Fruit fly (Drosophila melanogaster) whole organism, embryonic: ENCODE results near the gene Zwilch.
A peak's percentile ranks its signal among the peaks of the same experiment; 100 is the strongest.

Experiments
- Bgb ChIP-seq: fragments of 200-800 bp; sonication (Bioruptor generic); IDR thresholded peaks from 2 replicates; pipeline ENCODE4 v1.3.6; 2022; ENCODE audit warnings: missing biosample characterization, missing genetic modification characterization; ENCODE audit not compliant: partially characterized antibody
- CG14965 ChIP-seq: fragments of 200-800 bp; sonication (Bioruptor generic); optimal IDR thresholded peaks from 2 replicates; lab custom pipeline; 2016; ENCODE audit warnings: missing biosample characterization, missing genetic modification characterization, borderline replicate concordance
- CG2120 ChIP-seq: fragments of 200-800 bp; sonication (Bioruptor generic); optimal IDR thresholded peaks from 3 replicates; lab custom pipeline; 2016; ENCODE audit warnings: missing biosample characterization, missing genetic modification characterization
- CG42726 ChIP-seq: fragments of 200-800 bp; sonication (Bioruptor generic); IDR thresholded peaks from 2 replicates; pipeline ENCODE4 v1.3.6; 2022; ENCODE audit warnings: missing biosample characterization, missing genetic modification characterization; ENCODE audit not compliant: partially characterized antibody
- CG6654 ChIP-seq: fragments of 200-800 bp; sonication (Bioruptor generic); optimal IDR thresholded peaks from 2 replicates; lab custom pipeline; 2017; ENCODE audit warnings: missing biosample characterization, mild to moderate bottlenecking, missing genetic modification characterization
- CG7372 ChIP-seq: fragments of 200-800 bp; sonication (Bioruptor generic); IDR thresholded peaks from 2 replicates; pipeline ENCODE4 v1.3.6; 2022; ENCODE audit warnings: missing biosample characterization, missing genetic modification characterization
- CG7556 ChIP-seq: fragments of 200-800 bp; sonication (Bioruptor generic); optimal IDR thresholded peaks from 2 replicates; lab custom pipeline; 2017; ENCODE audit warnings: missing biosample characterization, mild to moderate bottlenecking, missing genetic modification characterization
- CG7745 ChIP-seq: fragments of 200-800 bp; sonication (Bioruptor generic); optimal IDR thresholded peaks from 2 replicates; lab custom pipeline; 2018; ENCODE audit warnings: missing biosample characterization, mild to moderate bottlenecking, missing genetic modification characterization, moderate library complexity
- CG8359 ChIP-seq: fragments of 200-800 bp; sonication (Bioruptor generic); optimal IDR thresholded peaks from 2 replicates; lab custom pipeline; 2017; ENCODE audit warnings: missing biosample characterization, mild to moderate bottlenecking, missing genetic modification characterization, borderline replicate concordance
- CG9215 ChIP-seq: fragments of 200-800 bp; sonication (Bioruptor generic); IDR thresholded peaks from 2 replicates; pipeline ENCODE4 v1.3.6; 2022; ENCODE audit warnings: missing biosample characterization, missing genetic modification characterization
- HmgZ ChIP-seq: fragments of 200-800 bp; sonication (Bioruptor generic); optimal IDR thresholded peaks from 2 replicates; lab custom pipeline; 2018; ENCODE audit warnings: missing biosample characterization, mild to moderate bottlenecking, missing genetic modification characterization
- Hr51 ChIP-seq, 2 experiments: fragments of 200-800 bp; sonication (Bioruptor generic); optimal IDR thresholded peaks; 2 replicates in 1 of 2; 3 replicates in 1 of 2; lab custom pipeline; 2016 to 2018; ENCODE audit warnings: missing biosample characterization in 2 of 2, missing genetic modification characterization in 2 of 2, mild to moderate bottlenecking in 1 of 2, moderate library complexity in 1 of 2
- Nf-YA ChIP-seq: fragments of 200-800 bp; sonication (Bioruptor generic); IDR thresholded peaks from 2 replicates; pipeline ENCODE4 v1.3.6; 2022; ENCODE audit warnings: missing biosample characterization, missing genetic modification characterization
- Pdp1 ChIP-seq, 2 experiments: fragments of 200-800 bp; sonication (Bioruptor generic); optimal IDR thresholded peaks; 3 replicates each; lab custom pipeline; 2016; ENCODE audit warnings: missing biosample characterization in 2 of 2, missing genetic modification characterization in 2 of 2, mild to moderate bottlenecking in 1 of 2, moderate library complexity in 1 of 2
- Six4 ChIP-seq: fragments of 200-800 bp; sonication (Bioruptor generic); optimal IDR thresholded peaks from 2 replicates; lab custom pipeline; 2016; ENCODE audit warnings: missing biosample characterization, missing genetic modification characterization
- TFAM ChIP-seq: fragments of 200-800 bp; sonication (Bioruptor generic); optimal IDR thresholded peaks from 2 replicates; lab custom pipeline; 2017; ENCODE audit warnings: missing biosample characterization, missing genetic modification characterization, inconsistent platforms
- Xrp1 ChIP-seq: fragments of 200-800 bp; sonication (Bioruptor generic); IDR thresholded peaks from 2 replicates; pipeline ENCODE4 v1.3.6; 2022; ENCODE audit warnings: missing biosample characterization, missing genetic modification characterization
- al ChIP-seq: fragments of 200-800 bp; sonication (Bioruptor generic); IDR thresholded peaks from 2 replicates; pipeline ENCODE4 v1.3.6; 2022; ENCODE audit warnings: missing biosample characterization, missing genetic modification characterization
- ash1 ChIP-seq: fragments of 200-800 bp; sonication (Bioruptor generic); optimal IDR thresholded peaks from 2 replicates; lab custom pipeline; 2018; ENCODE audit warnings: missing biosample characterization, mild to moderate bottlenecking, missing genetic modification characterization
- cad ChIP-seq: fragments of >200 bp; optimal IDR thresholded peaks from 2 replicates; lab custom pipeline; 2017; ENCODE audit warnings: missing biosample characterization, missing genetic modification characterization
- caup ChIP-seq: fragments of 200-800 bp; sonication (Bioruptor generic); optimal IDR thresholded peaks from 3 replicates; lab custom pipeline; 2017; ENCODE audit warnings: missing biosample characterization, mild to moderate bottlenecking, missing genetic modification characterization, moderate library complexity; ENCODE audit not compliant: severe bottlenecking
- chinmo ChIP-seq: fragments of 200-800 bp; sonication (Bioruptor generic); IDR thresholded peaks from 4 replicates; pipeline ENCODE4 v1.3.6; 2022; ENCODE audit warnings: missing biosample characterization, missing genetic modification characterization; ENCODE audit not compliant: partially characterized antibody
- crp ChIP-seq, 2 experiments: fragments of 200-800 bp; sonication (Bioruptor generic); optimal IDR thresholded peaks; 2 replicates in 1 of 2; 3 replicates in 1 of 2; lab custom pipeline; 2017; ENCODE audit warnings: missing biosample characterization in 2 of 2, missing genetic modification characterization in 2 of 2, mild to moderate bottlenecking in 1 of 2, moderate library complexity in 1 of 2
- cwo ChIP-seq: fragments of 200-800 bp; sonication (Bioruptor generic); optimal IDR thresholded peaks from 3 replicates; lab custom pipeline; 2017; ENCODE audit warnings: missing biosample characterization, missing genetic modification characterization, mild to moderate bottlenecking, moderate library complexity, missing genetic modification reagents
- disco-r ChIP-seq: fragments of 200-800 bp; sonication (Bioruptor generic); optimal IDR thresholded peaks from 2 replicates; lab custom pipeline; 2016; ENCODE audit warnings: missing biosample characterization, missing genetic modification characterization
- exex ChIP-seq: fragments of 200-800 bp; sonication (Bioruptor generic); optimal IDR thresholded peaks from 4 replicates; lab custom pipeline; 2018; ENCODE audit warnings: missing biosample characterization, mild to moderate bottlenecking, missing genetic modification characterization, moderate library complexity
- eyg ChIP-seq: fragments of 200-800 bp; sonication (Bioruptor generic); optimal IDR thresholded peaks from 3 replicates; lab custom pipeline; 2016; ENCODE audit warnings: missing biosample characterization, missing genetic modification characterization
- gro ChIP-seq: fragments of 200-800 bp; sonication (Bioruptor generic); optimal IDR thresholded peaks from 2 replicates; lab custom pipeline; 2016; ENCODE audit warnings: missing biosample characterization, missing genetic modification characterization
- gsb ChIP-seq: fragments of 200-800 bp; sonication (Bioruptor generic); IDR thresholded peaks from 2 replicates; pipeline ENCODE4 v1.3.6; 2022; ENCODE audit warnings: missing biosample characterization, missing genetic modification characterization
- her ChIP-seq: fragments of 200-800 bp; sonication (Bioruptor generic); optimal IDR thresholded peaks from 2 replicates; lab custom pipeline; 2016; ENCODE audit warnings: missing biosample characterization, missing genetic modification characterization
- jigr1 ChIP-seq: fragments of 200-800 bp; sonication (Bioruptor generic); IDR thresholded peaks from 3 replicates; pipeline ENCODE4 v1.3.6; 2022; ENCODE audit warnings: missing biosample characterization, missing genetic modification characterization
- lov ChIP-seq, 2 experiments: fragments of 200-800 bp in 1 of 2; fragments of >200 bp in 1 of 2; sonication (Bioruptor generic) in 1 of 2; IDR thresholded peaks in 1 of 2; optimal IDR thresholded peaks in 1 of 2; 2 replicates in 1 of 2; 3 replicates in 1 of 2; pipeline versions ENCODE4 v1.3.6 to Lab custom; 2017 to 2022; ENCODE audit warnings: missing biosample characterization in 1 of 2, missing genetic modification characterization in 1 of 2
- mirr ChIP-seq: fragments of 200-800 bp; sonication (Bioruptor generic); optimal IDR thresholded peaks from 3 replicates; lab custom pipeline; 2018; ENCODE audit warnings: missing biosample characterization, mild to moderate bottlenecking, missing genetic modification characterization
- nmo ChIP-seq: fragments of 200-800 bp; sonication (Bioruptor generic); optimal IDR thresholded peaks from 2 replicates; lab custom pipeline; 2018; ENCODE audit warnings: missing biosample characterization, mild to moderate bottlenecking, missing genetic modification characterization, moderate library complexity
- org-1 ChIP-seq: fragments of 200-800 bp; sonication (Bioruptor generic); optimal IDR thresholded peaks from 2 replicates; lab custom pipeline; 2017; ENCODE audit warnings: missing biosample characterization, missing genetic modification characterization
- pita ChIP-seq: fragments of 200-800 bp; sonication (Bioruptor generic); optimal IDR thresholded peaks from 2 replicates; lab custom pipeline; 2017; ENCODE audit warnings: missing biosample characterization, mild to moderate bottlenecking, missing genetic modification characterization
- sd ChIP-seq: fragments of 200-800 bp; sonication (Bioruptor generic); optimal IDR thresholded peaks from 3 replicates; lab custom pipeline; 2018; ENCODE audit warnings: missing biosample characterization, mild to moderate bottlenecking, missing genetic modification characterization, moderate library complexity
- sima ChIP-seq: fragments of 200-800 bp; sonication (Bioruptor generic); optimal IDR thresholded peaks from 2 replicates; lab custom pipeline; 2016; ENCODE audit warnings: missing biosample characterization, missing genetic modification characterization
- sqz ChIP-seq: fragments of 200-800 bp; sonication (Bioruptor generic); optimal IDR thresholded peaks from 3 replicates; lab custom pipeline; 2018; ENCODE audit warnings: missing biosample characterization, mild to moderate bottlenecking, missing genetic modification characterization
- sug ChIP-seq: fragments of 200-800 bp; optimal IDR thresholded peaks from 2 replicates; lab custom pipeline; 2019; ENCODE audit warnings: missing biosample characterization, mild to moderate bottlenecking, missing genetic modification characterization, moderate library complexity
- tgo ChIP-seq: fragments of 200-800 bp; sonication (Bioruptor generic); IDR thresholded peaks from 3 replicates; pipeline ENCODE4 v1.3.6; 2022; ENCODE audit warnings: missing biosample characterization, missing genetic modification characterization
- tio ChIP-seq: fragments of 200-800 bp; sonication (Bioruptor generic); optimal IDR thresholded peaks from 2 replicates; lab custom pipeline; 2017; ENCODE audit warnings: missing biosample characterization, missing genetic modification characterization, inconsistent platforms
- tll ChIP-seq, 2 experiments: fragments of 200-800 bp in 1 of 2; fragments of >200 bp in 1 of 2; sonication (Bioruptor generic) in 1 of 2; optimal IDR thresholded peaks; 2 replicates each; lab custom pipeline; 2017 to 2019; ENCODE audit warnings: missing biosample characterization in 2 of 2, missing genetic modification characterization in 2 of 2, mild to moderate bottlenecking in 1 of 2, moderate library complexity in 1 of 2
- yki ChIP-seq: fragments of >200 bp; optimal IDR thresholded peaks from 3 replicates; lab custom pipeline; 2018

Gene Zwilch

dm6 chr3R:31250426-31251034 is 37.4 kb upstream of the Zwilch start:
- no peak for TF ChIP-seq tll (GFP tag; optimal IDR thresholded peaks at IDR 0.05; lab: Kevin White, UChicago)
- no peak for TF ChIP-seq Nf-YA (GFP tag; lab: Robert Waterston, UW)
- no peak for TF ChIP-seq disco-r (GFP tag; lab: Kevin White, UChicago)
- no peak for TF ChIP-seq her (GFP tag; lab: Kevin White, UChicago)
- TF ChIP-seq gsb (GFP tag; lab: Robert Waterston, UW), result 0 out of 2 replicates have a peak, but pooled peaks have one; percentile 8
- TF ChIP-seq TFAM, result no peak
- TF ChIP-seq CG9215 (GFP tag; lab: Robert Waterston, UW), result no peak
- no peak for TF ChIP-seq tgo (GFP tag; lab: Robert Waterston, UW)
- TF ChIP-seq Xrp1 (GFP tag; lab: Robert Waterston, UW), result no peak
- peak; percentile 88 for TF ChIP-seq CG6654
- TF ChIP-seq org-1 (GFP tag; lab: Kevin White, UChicago), result no peak
- TF ChIP-seq Pdp1 (GFP tag; optimal IDR thresholded peaks at IDR 0.05; lab: Kevin White, UChicago), result peak in 1 of 2 experiments; percentile 68
- peak in 1 of 2 experiments; percentile 64 for TF ChIP-seq crp (GFP tag; optimal IDR thresholded peaks at IDR 0.05; lab: Kevin White, UChicago)
- no peak for TF ChIP-seq sima (GFP tag; lab: Kevin White, UChicago)
- peak; percentile 30 for TF ChIP-seq sug (tag; lab: Kevin White, UChicago)
- TF ChIP-seq caup (GFP tag; lab: Kevin White, UChicago), result no peak
- no peak for TF ChIP-seq sd (tag; lab: Kevin White, UChicago)
- TF ChIP-seq exex (tag; lab: Kevin White, UChicago), result peak; percentile 38
- no peak for TF ChIP-seq tio
- TF ChIP-seq gro, result peak; percentile 15
- TF ChIP-seq CG42726, result no peak
- TF ChIP-seq CG2120 (GFP tag; lab: Kevin White, UChicago), result peak; percentile 12
- 0 out of 4 replicates have a peak, but pooled peaks have one; percentile 37 for TF ChIP-seq chinmo (GFP tag; lab: Robert Waterston, UW)
- TF ChIP-seq al, result no peak
- TF ChIP-seq CG7372 (GFP tag; lab: Robert Waterston, UW), result peak; percentile 74
- no peak for TF ChIP-seq jigr1 (GFP tag; lab: Robert Waterston, UW)
- TF ChIP-seq CG7556, result no peak
- TF ChIP-seq lov (optimal IDR thresholded peaks at IDR 0.05; lab: Kevin White, UChicago), result no peak
- no peak for TF ChIP-seq lov (GFP tag; IDR thresholded peaks at IDR 0.05; lab: Robert Waterston, UW)
- no peak for TF ChIP-seq nmo (GFP tag; lab: Kevin White, UChicago)
- no peak for TF ChIP-seq sqz
- no peak for TF ChIP-seq Six4 (GFP tag; lab: Kevin White, UChicago)
- no peak for TF ChIP-seq cwo (GFP tag; lab: Kevin White, UChicago)
- TF ChIP-seq Bgb, result no peak
- peak; percentile 3 for TF ChIP-seq HmgZ (tag; lab: Kevin White, UChicago)
- no peak for TF ChIP-seq yki (lab: Kevin White, UChicago)
- no peak for TF ChIP-seq eyg
- no peak for TF ChIP-seq CG14965 (GFP tag; lab: Kevin White, UChicago)
- TF ChIP-seq CG7745 (tag; lab: Kevin White, UChicago), result no peak
- TF ChIP-seq cad (GFP tag; lab: Kevin White, UChicago), result no peak
- no peak for TF ChIP-seq CG8359 (GFP tag; lab: Kevin White, UChicago)
- peak; percentile 19 for TF ChIP-seq mirr (GFP tag; lab: Kevin White, UChicago)
- TF ChIP-seq pita (GFP tag; lab: Kevin White, UChicago), result no peak
- no peak for TF ChIP-seq Hr51 (GFP tag; optimal IDR thresholded peaks at IDR 0.05; lab: Kevin White, UChicago)
- TF ChIP-seq ash1 (GFP tag; lab: Kevin White, UChicago), result no peak
